Worm (Caenorhabditis elegans): ENCODE results near the gene F13H8.2.

ce11 chrII:6245199-6245702, 24.9 kb upstream of the F13H8.2 start, which contains the start of gene blos-4:
- no peak for TF ChIP-seq elt-1 (tag; optimal IDR thresholded peaks at IDR 0.05)
- no peak for TF ChIP-seq nhr-77 (tag; optimal IDR thresholded peaks at IDR 0.05)
- no peak for TF ChIP-seq mab-5 (tag; optimal IDR thresholded peaks at IDR 0.05)
- no peak for TF ChIP-seq nhr-237 (tag; optimal IDR thresholded peaks at IDR 0.05)
- no peak for TF ChIP-seq zag-1 (tag; optimal IDR thresholded peaks at IDR 0.05)
- TF ChIP-seq egl-27 (tag; optimal IDR thresholded peaks at IDR 0.05): no peak
- no peak for TF ChIP-seq mdl-1 (tag; optimal IDR thresholded peaks at IDR 0.05)
- no peak for TF ChIP-seq skn-1 (tag; optimal IDR thresholded peaks at IDR 0.05)
- TF ChIP-seq lin-13 (GFP tag; optimal IDR thresholded peaks at IDR 0.05): no peak
- TF ChIP-seq snpc-4 (tag; optimal IDR thresholded peaks at IDR 0.05): no peak
